Worm (Caenorhabditis elegans): ENCODE data around the gene srab-4.

srab-4 gene

DNA sequence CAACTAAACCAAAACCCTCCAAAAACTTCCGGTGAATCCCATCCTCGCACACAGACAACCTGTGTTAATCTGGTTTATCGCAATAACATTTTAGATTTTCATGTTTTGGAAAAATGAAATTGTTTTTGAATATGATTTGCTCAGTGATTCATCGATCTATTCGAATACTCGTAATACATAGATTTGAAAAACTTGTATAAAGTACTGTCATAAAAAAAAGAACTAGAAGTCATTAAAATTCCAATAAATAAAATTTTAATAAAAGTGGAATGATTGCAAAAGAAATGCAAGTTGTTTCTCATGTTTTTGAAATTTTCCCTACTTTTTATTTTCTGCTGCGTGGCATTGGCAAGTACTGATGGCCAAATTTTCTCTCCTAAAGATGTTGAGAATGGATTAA is 50.6 kb downstream of the srab-4 start, which contains the start of gene spig-8:
spig-8 (plus strand) TSS at position 301 of the 400 bp plus-strand sequence.
- no peak for TF ChIP-seq hlh-30 (tag; optimal IDR thresholded peaks at IDR 0.05; ENCODE audit: insufficient read depth)
- TF ChIP-seq ceh-18 (tag; optimal IDR thresholded peaks at IDR 0.05), result no peak
- no peak for TF ChIP-seq eyg-1 (tag; optimal IDR thresholded peaks at IDR 0.05)
- TF ChIP-seq pat-9 (tag; optimal IDR thresholded peaks at IDR 0.05), result no peak
- TF ChIP-seq sox-2 (GFP tag; IDR thresholded peaks at IDR 0.05), result no peak
- no peak for TF ChIP-seq dmd-4 (tag; optimal IDR thresholded peaks at IDR 0.05; ENCODE audit: borderline replicate concordance)
- no peak for TF ChIP-seq ceh-14 (tag; optimal IDR thresholded peaks at IDR 0.05)
- TF ChIP-seq dve-1 (tag; optimal IDR thresholded peaks at IDR 0.05), result no peak
